Worm (Caenorhabditis elegans) whole organism, L3 larva: ENCODE measurements around the gene C29E4.17.

Source experiments
- ZK546.5 ChIP-seq: sonication (generic microtip); optimal IDR thresholded peaks from 2 replicates; lab custom pipeline; 2017; ENCODE audit warnings: missing biosample characterization, missing genetic modification characterization
- ceh-28 ChIP-seq: fragments of 150-350 bp; optimal IDR thresholded peaks from 2 replicates; lab custom pipeline; 2014; ENCODE audit warnings: missing biosample characterization, missing genetic modification reagents, missing genetic modification characterization
- ceh-9 ChIP-seq: sonication (generic microtip); optimal IDR thresholded peaks from 2 replicates; lab custom pipeline; 2018; ENCODE audit warnings: missing biosample characterization, missing genetic modification characterization
- daf-12 ChIP-seq: fragments of 150-350 bp; optimal IDR thresholded peaks from 2 replicates; lab custom pipeline; 2014; ENCODE audit warnings: missing biosample characterization, missing genetic modification reagents, missing genetic modification characterization
- elt-1 ChIP-seq: fragments of 150-350 bp; optimal IDR thresholded peaks from 2 replicates; lab custom pipeline; 2014; ENCODE audit warnings: missing biosample characterization, missing genetic modification characterization
- elt-3 ChIP-seq, 3 experiments: fragments of 150-350 bp in 1 of 3; sonication (generic microtip) in 2 of 3; optimal IDR thresholded peaks; 2 replicates in 2 of 3; 4 replicates in 1 of 3; lab custom pipeline; 2014 to 2017; ENCODE audit warnings: missing biosample characterization in 3 of 3, missing genetic modification characterization in 3 of 3
- fos-1 ChIP-seq: fragments of 150-350 bp; optimal IDR thresholded peaks from 2 replicates; lab custom pipeline; 2014; ENCODE audit warnings: missing biosample characterization, missing genetic modification characterization
- lin-15B ChIP-seq: fragments of 150-350 bp; optimal IDR thresholded peaks from 2 replicates; lab custom pipeline; 2014; ENCODE audit warnings: missing biosample characterization, missing genetic modification characterization
- mdl-1 ChIP-seq: fragments of 150-350 bp; optimal IDR thresholded peaks from 2 replicates; lab custom pipeline; 2014; ENCODE audit warnings: missing biosample characterization, missing genetic modification characterization
- nhr-11 ChIP-seq: fragments of 150-350 bp; optimal IDR thresholded peaks from 2 replicates; lab custom pipeline; 2014; ENCODE audit warnings: missing biosample characterization, missing genetic modification characterization
- nhr-12 ChIP-seq: fragments of 150-350 bp; optimal IDR thresholded peaks from 2 replicates; lab custom pipeline; 2014; ENCODE audit warnings: missing biosample characterization, missing genetic modification characterization
- skn-1 ChIP-seq: fragments of 150-350 bp; optimal IDR thresholded peaks from 2 replicates; lab custom pipeline; 2014; ENCODE audit warnings: missing biosample characterization, missing genetic modification characterization
- unc-62 ChIP-seq: fragments of 150-350 bp; sonication (generic microtip); optimal IDR thresholded peaks from 4 replicates; lab custom pipeline; 2014; ENCODE audit warnings: missing biosample characterization, missing genetic modification reagents, missing genetic modification characterization

DNA sequence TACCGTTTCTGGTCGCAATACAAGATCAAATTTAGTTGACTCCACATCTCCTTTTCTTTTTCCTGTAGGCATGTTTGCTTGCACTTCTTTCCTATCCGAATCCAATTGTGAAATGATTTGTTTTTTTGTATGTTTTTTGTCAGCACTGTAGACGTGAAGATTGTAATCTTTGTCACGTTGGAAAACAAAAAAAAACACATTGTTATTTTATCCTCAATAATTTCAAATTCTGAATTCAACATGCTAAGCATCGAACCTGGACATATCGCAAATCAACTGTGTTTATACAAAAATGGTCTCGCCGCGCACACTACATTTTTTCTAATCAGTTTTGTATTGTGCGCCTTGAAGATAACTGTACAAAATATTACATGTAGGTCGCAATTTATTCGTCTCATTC, 8.8 kb upstream of the C29E4.17 start, which contains the start of gene ZK688.12:
- TF ChIP-seq nhr-12, result no peak
- TF ChIP-seq skn-1 (tag; lab: Kevin White, UChicago), result no peak
- TF ChIP-seq fos-1, result no peak
- TF ChIP-seq ceh-9 (tag; lab: Kevin White, UChicago), result no peak
- TF ChIP-seq unc-62 (GFP tag; lab: Kevin White, UChicago), result no peak
- no peak for TF ChIP-seq ceh-28 (tag; lab: Kevin White, UChicago)
- TF ChIP-seq lin-15B (tag; lab: Kevin White, UChicago), result no peak
- TF ChIP-seq elt-3 (tag; optimal IDR thresholded peaks at IDR 0.05; lab: Kevin White, UChicago), result no peak
- TF ChIP-seq mdl-1 (tag; lab: Kevin White, UChicago), result no peak
- no peak for TF ChIP-seq daf-12 (tag; lab: Kevin White, UChicago)
- no peak for TF ChIP-seq nhr-11 (tag; lab: Kevin White, UChicago)
- no peak for TF ChIP-seq elt-1 (tag; lab: Kevin White, UChicago)
- no peak for TF ChIP-seq ZK546.5 (tag; lab: Kevin White, UChicago)
